Fruit fly (Drosophila melanogaster) whole organism, embryonic: ENCODE results near the gene RabX5.

Experiments
- ATbp ChIP-seq: fragments of 200-800 bp; sonication (Bioruptor generic); optimal IDR thresholded peaks from 2 replicates; lab custom pipeline; 2017; ENCODE audit warnings: missing biosample characterization, mild to moderate bottlenecking, missing genetic modification characterization, missing genetic modification reagents
- Ada2b ChIP-seq: fragments of 200-800 bp; sonication (Bioruptor generic); IDR thresholded peaks from 2 replicates; pipeline ENCODE4 v1.3.6; 2022; ENCODE audit warnings: missing biosample characterization, missing genetic modification characterization
- CG10979 ChIP-seq: fragments of 200-800 bp; sonication (Bioruptor generic); optimal IDR thresholded peaks from 2 replicates; lab custom pipeline; 2018; ENCODE audit warnings: missing biosample characterization, mild to moderate bottlenecking, missing genetic modification characterization, moderate library complexity
- CG11504 ChIP-seq: fragments of 200-800 bp; sonication (Bioruptor generic); optimal IDR thresholded peaks from 3 replicates; lab custom pipeline; 2019; ENCODE audit warnings: missing biosample characterization, mild to moderate bottlenecking, missing genetic modification characterization, moderate library complexity
- CG11695 ChIP-seq: fragments of 200-800 bp; sonication (Bioruptor generic); IDR thresholded peaks from 3 replicates; pipeline ENCODE4 v1.3.6; 2022; ENCODE audit warnings: missing biosample characterization, missing genetic modification characterization
- CG14441 ChIP-seq: fragments of 200-800 bp; sonication (Bioruptor generic); IDR thresholded peaks from 2 replicates; pipeline ENCODE4 v1.3.6; 2022; ENCODE audit warnings: missing biosample characterization, missing genetic modification characterization
- CG14667 ChIP-seq: fragments of 200-800 bp; sonication (Bioruptor generic); IDR thresholded peaks from 2 replicates; pipeline ENCODE4 v1.3.6; 2022; ENCODE audit warnings: missing biosample characterization, missing genetic modification characterization
- CG14710 ChIP-seq: fragments of 200-800 bp; sonication (Bioruptor generic); optimal IDR thresholded peaks from 3 replicates; lab custom pipeline; 2019; ENCODE audit warnings: missing biosample characterization, mild to moderate bottlenecking, missing genetic modification characterization, moderate library complexity
- CG1602 ChIP-seq: fragments of 200-800 bp; sonication (Bioruptor generic); optimal IDR thresholded peaks from 3 replicates; lab custom pipeline; 2016; ENCODE audit warnings: missing biosample characterization, missing genetic modification characterization
- CG17361 ChIP-seq: fragments of 200-800 bp; sonication (Bioruptor generic); IDR thresholded peaks from 3 replicates; pipeline ENCODE4 v1.3.6; 2022; ENCODE audit warnings: missing biosample characterization, missing genetic modification characterization
- CG18599 ChIP-seq: fragments of 200-800 bp; sonication (Bioruptor generic); optimal IDR thresholded peaks from 3 replicates; lab custom pipeline; 2017; ENCODE audit warnings: missing biosample characterization, missing genetic modification characterization, mild to moderate bottlenecking, moderate library complexity, missing genetic modification reagents
- CG18764 ChIP-seq: fragments of 200-800 bp; sonication (Bioruptor generic); optimal IDR thresholded peaks from 3 replicates; lab custom pipeline; 2016; ENCODE audit warnings: missing biosample characterization, missing genetic modification characterization
- CG2875 ChIP-seq: fragments of 200-800 bp; sonication (Bioruptor generic); optimal IDR thresholded peaks from 2 replicates; lab custom pipeline; 2017; ENCODE audit warnings: missing biosample characterization, mild to moderate bottlenecking, missing genetic modification characterization, missing genetic modification reagents
- CG31388 ChIP-seq: fragments of 200-800 bp; sonication (Bioruptor generic); optimal IDR thresholded peaks from 2 replicates; lab custom pipeline; 2016; ENCODE audit warnings: missing biosample characterization, missing genetic modification characterization
- CG32772 ChIP-seq: fragments of 200-800 bp; sonication (Bioruptor generic); IDR thresholded peaks from 2 replicates; pipeline ENCODE4 v1.3.6; 2022; ENCODE audit warnings: missing biosample characterization, missing genetic modification characterization
- CG4328 ChIP-seq: fragments of 200-800 bp; sonication (Bioruptor generic); optimal IDR thresholded peaks from 3 replicates; lab custom pipeline; 2017; ENCODE audit warnings: missing biosample characterization, missing genetic modification reagents, missing genetic modification characterization
- CG4820 ChIP-seq: fragments of 200-800 bp; sonication (Bioruptor generic); optimal IDR thresholded peaks from 3 replicates; lab custom pipeline; 2016; ENCODE audit warnings: missing biosample characterization, missing genetic modification characterization
- CG5245 ChIP-seq: fragments of 200-800 bp; sonication (Bioruptor generic); optimal IDR thresholded peaks from 3 replicates; lab custom pipeline; 2016; ENCODE audit warnings: missing biosample characterization, missing genetic modification characterization
- CG7357 ChIP-seq: fragments of 200-800 bp; sonication (Bioruptor generic); IDR thresholded peaks from 3 replicates; pipeline ENCODE4 v1.3.6; 2022; ENCODE audit warnings: missing biosample characterization, missing genetic modification characterization
- CG7839 ChIP-seq: fragments of 200-800 bp; sonication (Bioruptor generic); optimal IDR thresholded peaks from 3 replicates; lab custom pipeline; 2018; ENCODE audit warnings: missing biosample characterization, mild to moderate bottlenecking, missing genetic modification characterization, moderate library complexity
- CG9215 ChIP-seq: fragments of 200-800 bp; sonication (Bioruptor generic); IDR thresholded peaks from 2 replicates; pipeline ENCODE4 v1.3.6; 2022; ENCODE audit warnings: missing biosample characterization, missing genetic modification characterization
- CG9437 ChIP-seq: fragments of 200-800 bp; sonication (Bioruptor generic); optimal IDR thresholded peaks from 2 replicates; lab custom pipeline; 2018; ENCODE audit warnings: missing biosample characterization, mild to moderate bottlenecking, missing genetic modification characterization
- Drgx ChIP-seq: fragments of 200-800 bp; sonication (Bioruptor generic); IDR thresholded peaks from 2 replicates; pipeline ENCODE4 v1.3.6; 2022; ENCODE audit warnings: missing biosample characterization, missing genetic modification characterization
- Fer1 ChIP-seq: fragments of 200-800 bp; sonication (Bioruptor generic); optimal IDR thresholded peaks from 2 replicates; lab custom pipeline; 2017; ENCODE audit warnings: missing biosample characterization, mild to moderate bottlenecking, missing genetic modification characterization
- Gug ChIP-seq: fragments of 200-800 bp; sonication (Bioruptor generic); IDR thresholded peaks from 4 replicates; pipeline ENCODE4 v1.3.6; 2022; ENCODE audit warnings: missing biosample characterization, missing genetic modification characterization
- H15 ChIP-seq: fragments of 200-800 bp; sonication (Bioruptor generic); IDR thresholded peaks from 3 replicates; pipeline ENCODE4 v1.3.6; 2022; ENCODE audit warnings: missing biosample characterization, missing genetic modification characterization
- Neu2 ChIP-seq: fragments of 200-800 bp; sonication (Bioruptor generic); optimal IDR thresholded peaks from 3 replicates; lab custom pipeline; 2016; ENCODE audit warnings: missing biosample characterization, missing genetic modification characterization, borderline replicate concordance
- Pdp1 ChIP-seq, 2 experiments: fragments of 200-800 bp; sonication (Bioruptor generic); optimal IDR thresholded peaks; 3 replicates each; lab custom pipeline; 2016; ENCODE audit warnings: missing biosample characterization in 2 of 2, missing genetic modification characterization in 2 of 2, mild to moderate bottlenecking in 1 of 2, moderate library complexity in 1 of 2
- Rx ChIP-seq: fragments of 200-800 bp; sonication (Bioruptor generic); IDR thresholded peaks from 2 replicates; pipeline ENCODE4 v1.3.6; 2022; ENCODE audit warnings: missing biosample characterization, missing genetic modification characterization
- Ssrp ChIP-seq: fragments of 200-800 bp; sonication (Bioruptor generic); optimal IDR thresholded peaks from 2 replicates; lab custom pipeline; 2018; ENCODE audit warnings: missing biosample characterization, mild to moderate bottlenecking, missing genetic modification characterization, moderate library complexity
- Xbp1 ChIP-seq: fragments of 200-800 bp; sonication (Bioruptor generic); optimal IDR thresholded peaks from 3 replicates; lab custom pipeline; 2016; ENCODE audit warnings: missing biosample characterization, mild to moderate bottlenecking, missing genetic modification characterization
- ara ChIP-seq: fragments of 200-800 bp; sonication (Bioruptor generic); IDR thresholded peaks from 2 replicates; pipeline ENCODE4 v1.3.6; 2022; ENCODE audit warnings: missing biosample characterization, missing genetic modification characterization
- ase ChIP-seq: fragments of 200-800 bp; sonication (Bioruptor generic); IDR thresholded peaks from 3 replicates; pipeline ENCODE4 v1.3.6; 2022; ENCODE audit warnings: missing biosample characterization, missing genetic modification characterization
- chm ChIP-seq: fragments of 200-800 bp; sonication (Bioruptor generic); IDR thresholded peaks from 2 replicates; pipeline ENCODE4 v1.3.6; 2022; ENCODE audit warnings: missing biosample characterization, missing genetic modification characterization
- da ChIP-seq: fragments of 200-800 bp; sonication (Bioruptor generic); optimal IDR thresholded peaks from 2 replicates; lab custom pipeline; 2016; ENCODE audit warnings: missing biosample characterization, missing genetic modification characterization
- dm ChIP-seq: fragments of 200-800 bp; sonication (Bioruptor generic); optimal IDR thresholded peaks from 3 replicates; lab custom pipeline; 2016; ENCODE audit warnings: missing biosample characterization, missing genetic modification characterization
- dpn ChIP-seq, 2 experiments: fragments of 200-800 bp; sonication (Bioruptor generic); optimal IDR thresholded peaks; 3 replicates each; lab custom pipeline; 2016; ENCODE audit warnings: missing biosample characterization in 2 of 2, missing genetic modification characterization in 2 of 2
- fd64A ChIP-seq: fragments of 200-800 bp; sonication (Bioruptor generic); optimal IDR thresholded peaks from 3 replicates; lab custom pipeline; 2018; ENCODE audit warnings: missing biosample characterization, mild to moderate bottlenecking, missing genetic modification characterization
- fd96Cb ChIP-seq: fragments of 200-800 bp; sonication (Bioruptor generic); optimal IDR thresholded peaks from 2 replicates; lab custom pipeline; 2018; ENCODE audit warnings: missing biosample characterization, mild to moderate bottlenecking, missing genetic modification characterization, moderate library complexity
- fru ChIP-seq: fragments of >200 bp; optimal IDR thresholded peaks from 2 replicates; lab custom pipeline; 2017
- hb ChIP-seq: fragments of 200-800 bp; sonication (Bioruptor generic); IDR thresholded peaks from 3 replicates; pipeline ENCODE4 v1.3.6; 2022; ENCODE audit warnings: missing biosample characterization, missing genetic modification characterization; ENCODE audit not compliant: partially characterized antibody
- ind ChIP-seq: fragments of 200-800 bp; sonication (Bioruptor generic); optimal IDR thresholded peaks from 3 replicates; lab custom pipeline; 2016; ENCODE audit warnings: missing biosample characterization, missing genetic modification characterization
- peb ChIP-seq: fragments of 200-800 bp; sonication (Bioruptor generic); IDR thresholded peaks from 2 replicates; pipeline ENCODE4 v1.3.6; 2022; ENCODE audit warnings: missing biosample characterization, missing genetic modification characterization
- phol ChIP-seq: fragments of 200-800 bp; sonication (Bioruptor generic); optimal IDR thresholded peaks from 3 replicates; lab custom pipeline; 2018; ENCODE audit warnings: missing biosample characterization, mild to moderate bottlenecking, missing genetic modification characterization, moderate library complexity
- ranshi ChIP-seq: fragments of 200-800 bp; sonication (Bioruptor generic); IDR thresholded peaks from 2 replicates; pipeline ENCODE4 v1.3.6; 2022; ENCODE audit warnings: missing biosample characterization, missing genetic modification characterization
- sens ChIP-seq: fragments of 200-800 bp; sonication (Bioruptor generic); peaks from one replicate; lab custom pipeline; 2016; ENCODE audit warnings: missing biosample characterization, missing genetic modification characterization
- sisA ChIP-seq: fragments of 200-800 bp; sonication (Bioruptor generic); IDR thresholded peaks from 2 replicates; pipeline ENCODE4 v1.3.6; 2022; ENCODE audit warnings: missing biosample characterization, missing genetic modification characterization
- sna ChIP-seq: fragments of 200-800 bp; sonication (Bioruptor generic); IDR thresholded peaks from 2 replicates; pipeline ENCODE4 v1.3.6; 2022; ENCODE audit warnings: missing biosample characterization, missing genetic modification characterization; ENCODE audit not compliant: partially characterized antibody
- sob ChIP-seq: fragments of 200-800 bp; sonication (Bioruptor generic); IDR thresholded peaks from 2 replicates; pipeline ENCODE4 v1.3.6; 2022; ENCODE audit warnings: missing biosample characterization, missing genetic modification characterization
- vvl ChIP-seq: fragments of 200-800 bp; sonication (Bioruptor generic); IDR thresholded peaks from 2 replicates; pipeline ENCODE4 v1.3.6; 2022; ENCODE audit warnings: missing biosample characterization, missing genetic modification characterization
- z ChIP-seq: fragments of 200-800 bp; sonication (Bioruptor generic); IDR thresholded peaks from 3 replicates; pipeline ENCODE4 v1.3.6; 2022; ENCODE audit warnings: missing biosample characterization, missing genetic modification characterization

RabX5 gene

DNA sequence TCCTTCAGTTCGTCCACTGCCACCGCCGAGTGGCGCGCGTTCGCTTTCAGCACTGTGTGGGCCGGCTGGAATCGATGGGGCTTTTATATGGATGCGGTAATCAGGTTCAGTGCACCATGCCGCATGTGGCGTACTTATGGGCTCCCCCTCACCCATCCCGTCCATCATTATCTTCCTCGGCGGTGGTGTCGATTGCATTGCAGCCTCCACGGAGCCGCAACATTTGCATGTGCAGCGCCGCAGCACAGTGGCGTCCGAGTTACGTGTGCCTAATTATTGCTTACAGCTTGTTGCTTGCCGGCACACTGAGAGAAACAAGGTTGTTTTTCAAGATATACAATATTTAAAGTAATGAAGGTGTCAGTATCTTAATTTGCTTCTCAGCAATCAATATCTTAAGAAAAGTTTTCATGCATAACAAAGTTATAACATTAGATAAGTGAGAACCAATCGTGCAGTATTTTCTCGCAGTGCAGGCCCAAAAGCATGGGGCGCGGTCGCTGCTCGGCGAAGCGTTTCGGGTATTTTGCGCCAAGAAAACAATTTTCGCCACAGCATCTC, 32.5 kb upstream of the RabX5 start, which contains the start of gene CG13931 (continued):
- TF ChIP-seq Neu2 (GFP tag; lab: Kevin White, UChicago) (no peak), Ssrp (peak; percentile 23), CG9215 (GFP tag; lab: Robert Waterston, UW) (no peak), ranshi (GFP tag; lab: Robert Waterston, UW) (no peak; the same call in 1 of the 2 replicates), CG18764 (GFP tag; lab: Kevin White, UChicago) (peak; percentile 3), H15 (GFP tag; lab: Robert Waterston, UW) (no peak), ATbp (GFP tag; lab: Kevin White, UChicago) (peak; percentile 1), CG7357 (GFP tag; lab: Robert Waterston, UW) (0 out of 3 replicates have a peak, but pooled peaks have one; percentile 16), ara (GFP tag; lab: Robert Waterston, UW) (no peak), hb (GFP tag; lab: Robert Waterston, UW) (no peak), fru (lab: Kevin White, UChicago) (no peak), sna (GFP tag; lab: Robert Waterston, UW) (no peak), CG1602 (GFP tag; lab: Kevin White, UChicago) (peak; percentile 13), CG14667 (0 out of 2 replicates have a peak, but pooled peaks have one; percentile 29), Gug (GFP tag; lab: Robert Waterston, UW) (peak; percentile 20; the same call in 1 of the 4 replicates), CG11504 (tag; lab: Kevin White, UChicago) (peak; percentile 48), CG10979 (tag; lab: Kevin White, UChicago) (no peak), dm (GFP tag; lab: Kevin White, UChicago) (no peak), CG4820 (peak; percentile 0), Ada2b (peak; percentile 41; the same call in 1 of the 2 replicates), CG4328 (GFP tag; lab: Kevin White, UChicago) (no peak), CG14441 (GFP tag; lab: Robert Waterston, UW) (0 out of 2 replicates have a peak, but pooled peaks have one; percentile 31), phol (tag; lab: Kevin White, UChicago) (peak; percentile 32), CG11695 (GFP tag; lab: Robert Waterston, UW) (0 out of 3 replicates have a peak, but pooled peaks have one; percentile 13), ind (GFP tag; lab: Kevin White, UChicago) (peak; percentile 12), CG32772 (0 out of 2 replicates have a peak, but pooled peaks have one; percentile 18), Xbp1 (GFP tag; lab: Kevin White, UChicago) (peak; percentile 53), chm (GFP tag; lab: Robert Waterston, UW) (no peak), Rx (GFP tag; lab: Robert Waterston, UW) (no peak), CG31388 (GFP tag; lab: Kevin White, UChicago) (no peak), Fer1 (no peak), CG2875 (GFP tag; lab: Kevin White, UChicago) (no peak), ase (GFP tag; lab: Robert Waterston, UW) (0 out of 3 replicates have a peak, but pooled peaks have one; percentile 22), CG7839 (tag; lab: Kevin White, UChicago) (peak; percentile 46), peb (GFP tag; lab: Robert Waterston, UW) (no peak), CG14710 (tag; lab: Kevin White, UChicago) (peak; percentile 21), vvl (GFP tag; lab: Robert Waterston, UW) (0 out of 2 replicates have a peak, but pooled peaks have one; percentile 53), CG17361 (GFP tag; lab: Robert Waterston, UW) (no peak), sens (peak; percentile 80), sob (GFP tag; lab: Robert Waterston, UW) (peak; percentile 22; the same call in 1 of the 2 replicates), dpn (GFP tag; optimal IDR thresholded peaks at IDR 0.05; lab: Kevin White, UChicago) (peak in 1 of 2 experiments; percentile 4), sisA (GFP tag; lab: Robert Waterston, UW) (peak; percentile 57), fd96Cb (tag; lab: Kevin White, UChicago) (peak; percentile 28), Drgx (GFP tag; lab: Robert Waterston, UW) (peak; percentile 77), fd64A (no peak), CG9437 (GFP tag; lab: Kevin White, UChicago) (no peak), Pdp1 (GFP tag; optimal IDR thresholded peaks at IDR 0.05; lab: Kevin White, UChicago) (peak in 1 of 2 experiments; percentile 17), CG18599 (GFP tag; lab: Kevin White, UChicago) (no peak), CG5245 (no peak), z (GFP tag; lab: Robert Waterston, UW) (no peak), da (no peak)
